Fruit fly (Drosophila melanogaster) whole organism, wandering third instar larva: Measurements from ENCODE around the gene Zn72D.

Experiments used
- Hr83 ChIP-seq: fragments of 200-300 bp; sonication (Bioruptor generic); optimal IDR thresholded peaks from 2 replicates; lab custom pipeline; 2016; ENCODE audit warnings: missing biosample characterization, mild to moderate bottlenecking, missing genetic modification characterization, moderate library complexity; ENCODE audit not compliant: poor library complexity, severe bottlenecking
- OdsH ChIP-seq: fragments of 200-800 bp; sonication (Bioruptor generic); optimal IDR thresholded peaks from 2 replicates; lab custom pipeline; 2016; ENCODE audit warnings: missing biosample characterization, mild to moderate bottlenecking, missing genetic modification characterization
- br ChIP-seq: fragments of 200-800 bp; sonication (Bioruptor generic); optimal IDR thresholded peaks from 2 replicates; lab custom pipeline; 2016; ENCODE audit warnings: missing biosample characterization, missing genetic modification characterization
- dsf ChIP-seq: sonication (Bioruptor generic); optimal IDR thresholded peaks from 2 replicates; lab custom pipeline; 2016; ENCODE audit warnings: missing biosample characterization, missing genetic modification characterization, borderline replicate concordance
- fru ChIP-seq: fragments of 200-800 bp; sonication (Bioruptor generic); optimal IDR thresholded peaks from 3 replicates; lab custom pipeline; 2016; ENCODE audit warnings: missing biosample characterization, mild to moderate bottlenecking, missing genetic modification characterization
- sage ChIP-seq: fragments of 200-800 bp; sonication (Bioruptor generic); optimal IDR thresholded peaks from 2 replicates; lab custom pipeline; 2016; ENCODE audit warnings: missing biosample characterization, mild to moderate bottlenecking, missing genetic modification characterization
- usp ChIP-seq: fragments of >200 bp; optimal IDR thresholded peaks from 2 replicates; lab custom pipeline; 2017; ENCODE audit warnings: missing biosample characterization, missing genetic modification characterization

DNA sequence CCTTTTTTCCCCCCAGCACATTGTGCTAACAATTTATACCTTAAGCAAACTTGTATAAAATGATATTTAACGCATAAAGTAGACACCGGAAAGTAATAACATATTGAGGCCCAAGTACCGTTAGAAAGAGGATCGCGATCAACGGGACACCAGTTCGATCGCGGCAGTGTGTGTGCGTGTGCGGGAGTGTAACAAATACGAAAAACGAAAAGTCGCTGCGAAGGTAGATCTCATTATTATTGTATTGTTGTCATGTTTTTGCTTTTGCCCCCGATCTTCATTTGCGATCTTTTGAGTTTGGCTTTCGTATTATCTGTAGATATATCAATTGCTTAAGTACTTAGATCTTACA, 19.6 kb upstream of the Zn72D start:
- no peak for TF ChIP-seq dsf (GFP tag; lab: Kevin White, UChicago)
- no peak for TF ChIP-seq br
- no peak for TF ChIP-seq Hr83
- TF ChIP-seq OdsH = no peak
- TF ChIP-seq usp = no peak
- no peak for TF ChIP-seq sage (GFP tag; lab: Kevin White, UChicago)
- TF ChIP-seq fru = no peak
